Fruit fly (Drosophila melanogaster): ENCODE data around the gene Rb97D.

Gene Rb97D

DNA sequence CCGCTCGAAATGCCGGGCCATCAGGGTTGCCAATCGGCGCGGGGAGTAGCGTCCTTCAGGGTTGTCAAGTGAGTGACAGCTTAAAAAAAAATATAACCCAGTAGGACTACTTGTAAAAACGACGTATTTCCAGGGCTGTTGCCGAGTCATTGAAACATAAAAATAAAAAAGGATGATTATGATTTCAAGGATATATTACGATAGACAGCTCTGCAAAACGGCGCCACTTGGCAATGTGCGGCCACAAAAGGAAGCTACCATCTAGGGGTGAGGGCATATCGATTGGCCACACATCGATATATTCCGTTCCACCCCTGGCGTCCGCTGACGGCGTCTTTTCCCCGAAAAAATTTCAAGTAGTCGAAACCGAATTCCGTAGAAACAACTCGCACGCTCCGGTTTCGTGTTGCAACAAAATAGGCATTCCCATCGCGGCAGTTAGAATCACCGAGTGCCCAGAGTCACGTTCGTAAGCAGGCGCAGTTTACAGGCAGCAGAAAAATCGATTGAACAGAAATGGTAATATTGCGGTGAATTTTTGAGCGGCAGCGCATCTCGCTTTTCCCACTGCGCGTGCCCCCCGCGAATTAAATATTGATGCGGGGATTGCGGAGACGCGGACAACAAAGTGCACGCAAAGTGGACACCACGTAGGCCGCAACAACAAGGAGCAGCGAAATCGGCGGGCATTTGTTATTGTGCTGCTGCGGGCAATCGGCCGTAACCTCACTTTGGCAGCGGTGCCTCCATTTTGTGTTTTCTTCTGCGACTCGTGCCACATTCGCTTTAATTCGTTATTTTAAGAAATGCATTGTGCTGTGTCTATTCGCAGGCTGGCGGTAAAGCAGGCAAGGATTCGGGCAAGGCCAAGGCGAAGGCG, 8.7 kb downstream of the Rb97D start, which contains the start of the genes ball and His2Av:
TSS of gene ball (minus strand) at position 231 of the 880 bp plus-strand sequence.
TSS of gene His2Av (plus strand) at position 353 of the 880 bp plus-strand sequence.
- peak; percentile 70 for TF ChIP-seq CG10147 (GFP tag; optimal IDR thresholded peaks at IDR 0.05)
- peak; percentile 75 for TF ChIP-seq CG11504 (tag; optimal IDR thresholded peaks at IDR 0.05)
- TF ChIP-seq peb (GFP tag; IDR thresholded peaks at IDR 0.05): peak; percentile 34; the same call in 1 of the 2 replicates
- peak; percentile 74 for TF ChIP-seq CG10462 (GFP tag; optimal IDR thresholded peaks at IDR 0.05)
- TF ChIP-seq aop (GFP tag; IDR thresholded peaks at IDR 0.05): peak; percentile 40; the same call in 1 of the 2 replicates
- TF ChIP-seq ssp (GFP tag; IDR thresholded peaks at IDR 0.05): peak; percentile 65
- TF ChIP-seq Six4 (GFP tag; optimal IDR thresholded peaks at IDR 0.05): peak; percentile 79
- TF ChIP-seq Nf-YC (tag; optimal IDR thresholded peaks at IDR 0.05): peak; percentile 66
- peak; percentile 81 for TF ChIP-seq CG5245 (GFP tag; optimal IDR thresholded peaks at IDR 0.05)
- TF ChIP-seq CG34224 (GFP tag; IDR thresholded peaks at IDR 0.05; ENCODE audit: partially characterized antibody): peak; percentile 84
- peak; percentile 82 for TF ChIP-seq CG15269 (tag; optimal IDR thresholded peaks at IDR 0.05)
- peak; percentile 80 for TF ChIP-seq nerfin-2 (GFP tag; IDR thresholded peaks at IDR 0.05; ENCODE audit: partially characterized antibody)
- peak; percentile 86 for TF ChIP-seq CG1647 (GFP tag; optimal IDR thresholded peaks at IDR 0.05)
- TF ChIP-seq Chrac-16 (GFP tag; optimal IDR thresholded peaks at IDR 0.05): peak; percentile 90
- TF ChIP-seq CG3838 (GFP tag; optimal IDR thresholded peaks at IDR 0.05): peak; percentile 53
- TF ChIP-seq sna (GFP tag; IDR thresholded peaks at IDR 0.05; ENCODE audit: partially characterized antibody): peak; percentile 92
- TF ChIP-seq gsb-n (tag; optimal IDR thresholded peaks at IDR 0.05): peak; percentile 68
- peak; percentile 69 for TF ChIP-seq ATbp (GFP tag; optimal IDR thresholded peaks at IDR 0.05)
- TF ChIP-seq sob (GFP tag; IDR thresholded peaks at IDR 0.05): peak; percentile 81
- peak; percentile 92 for TF ChIP-seq knrl (GFP tag; IDR thresholded peaks at IDR 0.05; ENCODE audit: partially characterized antibody)
- peak; percentile 77 for TF ChIP-seq CG1792 (GFP tag; optimal IDR thresholded peaks at IDR 0.05)
- TF ChIP-seq CG7357 (GFP tag; IDR thresholded peaks at IDR 0.05): 0 out of 3 replicates have a peak, but pooled peaks have one; percentile 27
- peak; percentile 58 for TF ChIP-seq CG6254 (GFP tag; optimal IDR thresholded peaks at IDR 0.05)
- TF ChIP-seq CG17912 (GFP tag; optimal IDR thresholded peaks at IDR 0.05): peak; percentile 30
- TF ChIP-seq CG11456 (GFP tag; IDR thresholded peaks at IDR 0.05): peak; percentile 90
- TF ChIP-seq tin (GFP tag; optimal IDR thresholded peaks at IDR 0.05): peak; percentile 87
- TF ChIP-seq cg (GFP tag; optimal IDR thresholded peaks at IDR 0.05): no peak
- TF ChIP-seq bbx (GFP tag; IDR thresholded peaks at IDR 0.05; ENCODE audit: partially characterized antibody): peak; percentile 90
- peak; percentile 76 for TF ChIP-seq ken (GFP tag; IDR thresholded peaks at IDR 0.05)
- no peak for TF ChIP-seq CG16779 (GFP tag; IDR thresholded peaks at IDR 0.05)
- peak; percentile 91 for TF ChIP-seq pho (GFP tag; optimal IDR thresholded peaks at IDR 0.05)
- TF ChIP-seq dpn (GFP tag; optimal IDR thresholded peaks at IDR 0.05): peak; percentile 84 to 90
- TF ChIP-seq CG9797 (GFP tag; optimal IDR thresholded peaks at IDR 0.05): peak; percentile 70
- TF ChIP-seq CG12236 (GFP tag; optimal IDR thresholded peaks at IDR 0.05): peak; percentile 75
- TF ChIP-seq corto (GFP tag; optimal IDR thresholded peaks at IDR 0.05): no peak
- TF ChIP-seq en (GFP tag; optimal IDR thresholded peaks at IDR 0.05): peak; percentile 62
- peak; percentile 89 for TF ChIP-seq CG8944 (GFP tag; optimal IDR thresholded peaks at IDR 0.05)
- peak; percentile 83 for TF ChIP-seq CG34422 (GFP tag; IDR thresholded peaks at IDR 0.05)
- TF ChIP-seq CG10267 (tag; optimal IDR thresholded peaks at IDR 0.05): peak; percentile 82
- peak; percentile 65 for TF ChIP-seq fd3F (GFP tag; optimal IDR thresholded peaks at IDR 0.05)
- peak; percentile 81 to 89 for TF ChIP-seq Pdp1 (GFP tag; optimal IDR thresholded peaks at IDR 0.05)
- TF ChIP-seq Sin3A (optimal IDR thresholded peaks at IDR 0.05): peak; percentile 81
- peak; percentile 64 for TF ChIP-seq trh (GFP tag; optimal IDR thresholded peaks at IDR 0.05)
- TF ChIP-seq Side (GFP tag; optimal IDR thresholded peaks at IDR 0.05): peak; percentile 91
- TF ChIP-seq BEAF-32 (GFP tag; optimal IDR thresholded peaks at IDR 0.05): peak; percentile 97
- TF ChIP-seq CG9215 (GFP tag; IDR thresholded peaks at IDR 0.05): peak; percentile 79
- TF ChIP-seq CG12769 (tag; optimal IDR thresholded peaks at IDR 0.05): peak; percentile 74
- TF ChIP-seq CG31388 (GFP tag; optimal IDR thresholded peaks at IDR 0.05): peak; percentile 54
